ENCODE assay signal across 1 fruit fly cellular context in the genomic region with DNA sequence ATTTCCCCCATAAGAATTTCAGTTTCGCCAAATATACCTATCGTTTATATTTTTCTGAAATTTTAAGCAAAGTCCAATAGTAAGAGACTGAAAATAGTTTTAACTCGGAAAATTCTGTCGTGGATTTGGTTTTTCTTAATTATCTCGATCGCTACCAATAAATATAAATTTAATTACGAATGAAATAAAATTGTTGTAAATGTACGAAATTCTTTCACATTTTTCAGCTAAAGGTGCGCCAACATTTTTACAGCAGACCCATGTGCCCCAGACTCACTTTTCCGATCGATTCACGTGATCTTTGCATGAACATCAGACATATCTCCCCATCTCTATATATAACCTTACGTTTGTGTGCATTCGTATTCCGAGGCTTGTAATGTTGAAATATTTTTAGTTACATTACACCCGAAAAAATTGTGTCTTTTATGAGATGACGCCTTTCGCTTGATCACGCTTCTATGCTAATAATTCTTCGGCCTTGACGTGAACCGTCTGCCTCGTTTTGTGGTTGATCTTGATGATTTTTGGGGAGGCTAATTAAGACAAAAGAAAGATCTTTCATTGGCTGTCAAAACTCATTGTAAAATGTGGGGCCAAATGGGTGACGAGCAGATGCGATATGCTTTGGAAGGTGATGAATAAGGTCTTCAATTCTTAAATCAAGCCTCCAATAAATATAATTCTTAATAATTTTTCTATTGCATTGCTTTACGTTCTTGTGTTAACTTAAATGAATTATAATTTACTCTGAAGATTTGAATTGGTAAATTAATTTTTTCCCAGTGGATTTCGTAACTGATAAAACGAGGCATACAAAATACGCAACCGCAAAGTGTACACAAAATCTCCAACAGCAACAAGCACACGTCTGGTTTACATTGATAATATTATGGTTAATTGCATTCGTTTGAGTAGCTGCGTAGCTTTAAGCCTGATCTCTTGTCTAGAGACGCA.
TF ChIP-seq lines count a peak whose summit lies in the region.

No protein-coding gene starts in this region.

TF ChIP-seq in whole organism, embryonic, 481 proteins besides CTCF, POLR2A, EP300 and RAD21 (continued from another document and continues in another):
- TF ChIP-seq ewg (GFP tag; optimal IDR thresholded peaks at IDR 0.05; lab: Kevin White, UChicago): peak; percentile 31
- TF ChIP-seq Bdp1 (GFP tag; optimal IDR thresholded peaks at IDR 0.05; lab: Kevin White, UChicago): no peak
- no peak for TF ChIP-seq CG14860 (GFP tag; IDR thresholded peaks at IDR 0.05; lab: Robert Waterston, UW; ENCODE audit: partially characterized antibody)
- no peak for TF ChIP-seq oc (tag; optimal IDR thresholded peaks at IDR 0.05; lab: Kevin White, UChicago)
- peak in 1 of 2 experiments; percentile 69 for TF ChIP-seq eve (GFP tag; optimal IDR thresholded peaks at IDR 0.05; lab: Kevin White, UChicago)
- TF ChIP-seq h (optimal IDR thresholded peaks at IDR 0.05; lab: Kevin White, UChicago): no peak
- no peak for TF ChIP-seq CG11247 (GFP tag; IDR thresholded peaks at IDR 0.05; lab: Robert Waterston, UW)
- TF ChIP-seq Myb (GFP tag; optimal IDR thresholded peaks at IDR 0.05; lab: Kevin White, UChicago): no peak
- peak in 1 of 3 experiments; percentile 51 for TF ChIP-seq lola (GFP tag; optimal IDR thresholded peaks at IDR 0.05; lab: Kevin White, UChicago)
- TF ChIP-seq CG15269 (tag; optimal IDR thresholded peaks at IDR 0.05; lab: Kevin White, UChicago): peak; percentile 74
- TF ChIP-seq sc (optimal IDR thresholded peaks at IDR 0.05; lab: Kevin White, UChicago): no peak
- TF ChIP-seq sc (GFP tag; optimal IDR thresholded peaks at IDR 0.05; lab: Kevin White, UChicago): peak; percentile 39
- TF ChIP-seq br (optimal IDR thresholded peaks at IDR 0.05; lab: Kevin White, UChicago): no peak
- TF ChIP-seq CG18476 (GFP tag; optimal IDR thresholded peaks at IDR 0.05; lab: Kevin White, UChicago): peak; percentile 18
- no peak for TF ChIP-seq Dfd (GFP tag; optimal IDR thresholded peaks at IDR 0.05; lab: Kevin White, UChicago)
- TF ChIP-seq Kr (GFP tag; optimal IDR thresholded peaks at IDR 0.05; lab: Kevin White, UChicago): no peak
- TF ChIP-seq Ssrp (tag; optimal IDR thresholded peaks at IDR 0.05; lab: Kevin White, UChicago): peak; percentile 49
- peak; percentile 36 for TF ChIP-seq CG13296 (GFP tag; optimal IDR thresholded peaks at IDR 0.05; lab: Kevin White, UChicago)
- TF ChIP-seq CG6175 (GFP tag; IDR thresholded peaks at IDR 0.05; lab: Robert Waterston, UW): no peak
- no peak for TF ChIP-seq CG2875 (GFP tag; optimal IDR thresholded peaks at IDR 0.05; lab: Kevin White, UChicago)
- peak; percentile 53 for TF ChIP-seq CG10209 (GFP tag; optimal IDR thresholded peaks at IDR 0.05; lab: Kevin White, UChicago)
- TF ChIP-seq slp2 (GFP tag; optimal IDR thresholded peaks at IDR 0.05; lab: Kevin White, UChicago): no peak
- peak; percentile 51 for TF ChIP-seq CG6654 (GFP tag; optimal IDR thresholded peaks at IDR 0.05; lab: Kevin White, UChicago)
- TF ChIP-seq Six4 (GFP tag; optimal IDR thresholded peaks at IDR 0.05; lab: Kevin White, UChicago): peak; percentile 23
- no peak for TF ChIP-seq Adf1 (GFP tag; IDR thresholded peaks at IDR 0.05; lab: Robert Waterston, UW)
- no peak for TF ChIP-seq mld (GFP tag; IDR thresholded peaks at IDR 0.05; lab: Robert Waterston, UW; ENCODE audit: partially characterized antibody)
- TF ChIP-seq org-1 (GFP tag; optimal IDR thresholded peaks at IDR 0.05; lab: Kevin White, UChicago): peak; percentile 59
- no peak for TF ChIP-seq CG32772 (GFP tag; IDR thresholded peaks at IDR 0.05; lab: Robert Waterston, UW)
- no peak for TF ChIP-seq pum (GFP tag; optimal IDR thresholded peaks at IDR 0.05; lab: Kevin White, UChicago)
- peak; percentile 84; the same call in 2 of the 3 replicates for TF ChIP-seq CG17361 (GFP tag; IDR thresholded peaks at IDR 0.05; lab: Robert Waterston, UW)
- no peak for TF ChIP-seq Ets97D (GFP tag; optimal IDR thresholded peaks at IDR 0.05; lab: Kevin White, UChicago)
- TF ChIP-seq ems (GFP tag; optimal IDR thresholded peaks at IDR 0.05; lab: Kevin White, UChicago): peak; percentile 59
- no peak for TF ChIP-seq CG31224 (GFP tag; IDR thresholded peaks at IDR 0.05; lab: Robert Waterston, UW)
- peak; percentile 26 for TF ChIP-seq bcd (GFP tag; optimal IDR thresholded peaks at IDR 0.05; lab: Kevin White, UChicago)
- TF ChIP-seq ind (GFP tag; optimal IDR thresholded peaks at IDR 0.05; lab: Kevin White, UChicago): peak; percentile 30
- peak; percentile 17 for TF ChIP-seq ftz-f1 (GFP tag; optimal IDR thresholded peaks at IDR 0.05; lab: Kevin White, UChicago)
- no peak; the same call in 1 of the 2 replicates for TF ChIP-seq CG32532 (GFP tag; IDR thresholded peaks at IDR 0.05; lab: Robert Waterston, UW)
- TF ChIP-seq CG12659 (GFP tag; optimal IDR thresholded peaks at IDR 0.05; lab: Kevin White, UChicago): peak; percentile 55
- no peak for TF ChIP-seq CG6791 (GFP tag; IDR thresholded peaks at IDR 0.05; lab: Robert Waterston, UW; ENCODE audit: partially characterized antibody)
- no peak for TF ChIP-seq Nf-YA (GFP tag; IDR thresholded peaks at IDR 0.05; lab: Robert Waterston, UW)
- TF ChIP-seq tna (GFP tag; IDR thresholded peaks at IDR 0.05; lab: Robert Waterston, UW; ENCODE audit: partially characterized antibody): no peak
- peak; percentile 53 for TF ChIP-seq CG8281 (tag; optimal IDR thresholded peaks at IDR 0.05; lab: Kevin White, UChicago)
- 0 out of 2 replicates have a peak, but pooled peaks have one; percentile 17 for TF ChIP-seq E2f1 (GFP tag; IDR thresholded peaks at IDR 0.05; lab: Robert Waterston, UW)
- no peak for TF ChIP-seq otp (GFP tag; IDR thresholded peaks at IDR 0.05; lab: Robert Waterston, UW)
- TF ChIP-seq schlank (tag; optimal IDR thresholded peaks at IDR 0.05; lab: Kevin White, UChicago): no peak
- 0 out of 2 replicates have a peak, but pooled peaks have one; percentile 28 for TF ChIP-seq sob (GFP tag; IDR thresholded peaks at IDR 0.05; lab: Robert Waterston, UW)
- peak; percentile 25 for TF ChIP-seq ATbp (GFP tag; optimal IDR thresholded peaks at IDR 0.05; lab: Kevin White, UChicago)
- TF ChIP-seq CG8290 (GFP tag; optimal IDR thresholded peaks at IDR 0.05; lab: Kevin White, UChicago): peak; percentile 15
- TF ChIP-seq CG8290 (tag; optimal IDR thresholded peaks at IDR 0.05; lab: Kevin White, UChicago): peak in 1 of 2 experiments; percentile 23
- TF ChIP-seq dm (GFP tag; optimal IDR thresholded peaks at IDR 0.05; lab: Kevin White, UChicago): no peak
- peak; percentile 29 for TF ChIP-seq CG15514 (GFP tag; optimal IDR thresholded peaks at IDR 0.05; lab: Kevin White, UChicago)
- no peak for TF ChIP-seq gce (GFP tag; IDR thresholded peaks at IDR 0.05; lab: Robert Waterston, UW)
- TF ChIP-seq CG14441 (GFP tag; IDR thresholded peaks at IDR 0.05; lab: Robert Waterston, UW): peak; percentile 39; the same call in 1 of the 2 replicates
- TF ChIP-seq wek (GFP tag; optimal IDR thresholded peaks at IDR 0.05; lab: Kevin White, UChicago): peak; percentile 28
- no peak; the same call in 1 of the 2 replicates for TF ChIP-seq CG6272 (GFP tag; IDR thresholded peaks at IDR 0.05; lab: Robert Waterston, UW)
- no peak for TF ChIP-seq CkIIα-i1 (GFP tag; IDR thresholded peaks at IDR 0.05; lab: Robert Waterston, UW)
- TF ChIP-seq CG3281 (GFP tag; optimal IDR thresholded peaks at IDR 0.05; lab: Kevin White, UChicago): peak; percentile 20
- no peak for TF ChIP-seq ham (GFP tag; IDR thresholded peaks at IDR 0.05; lab: Robert Waterston, UW)
- no peak for TF ChIP-seq z (GFP tag; IDR thresholded peaks at IDR 0.05; lab: Robert Waterston, UW)
- no peak for TF ChIP-seq CG13894 (tag; optimal IDR thresholded peaks at IDR 0.05; lab: Kevin White, UChicago)
- TF ChIP-seq Oli (tag; optimal IDR thresholded peaks at IDR 0.05; lab: Kevin White, UChicago): peak; percentile 74
- TF ChIP-seq ato (GFP tag; IDR thresholded peaks at IDR 0.05; lab: Robert Waterston, UW; ENCODE audit: partially characterized antibody): no peak
- TF ChIP-seq kni (GFP tag; optimal IDR thresholded peaks at IDR 0.05; lab: Kevin White, UChicago): peak; percentile 19
- TF ChIP-seq danr (GFP tag; IDR thresholded peaks at IDR 0.05; lab: Robert Waterston, UW): no peak
- no peak for TF ChIP-seq Mrtf (GFP tag; IDR thresholded peaks at IDR 0.05; lab: Robert Waterston, UW)
- TF ChIP-seq Dp (GFP tag; optimal IDR thresholded peaks at IDR 0.05; lab: Kevin White, UChicago): no peak
- no peak; the same call in 1 of the 2 replicates for TF ChIP-seq ara (GFP tag; IDR thresholded peaks at IDR 0.05; lab: Robert Waterston, UW)
- TF ChIP-seq Hr78 (GFP tag; optimal IDR thresholded peaks at IDR 0.05; lab: Kevin White, UChicago): peak in 1 of 2 experiments; percentile 48
- TF ChIP-seq CG2712 (tag; optimal IDR thresholded peaks at IDR 0.05; lab: Kevin White, UChicago): peak; percentile 70
- no peak for TF ChIP-seq CG9797 (GFP tag; optimal IDR thresholded peaks at IDR 0.05; lab: Kevin White, UChicago)
- TF ChIP-seq CG4707 (GFP tag; optimal IDR thresholded peaks at IDR 0.05; lab: Kevin White, UChicago): no peak
- peak; percentile 44 for TF ChIP-seq CG12104 (GFP tag; optimal IDR thresholded peaks at IDR 0.05; lab: Kevin White, UChicago)
- no peak for TF ChIP-seq CG17912 (GFP tag; optimal IDR thresholded peaks at IDR 0.05; lab: Kevin White, UChicago)
- peak; percentile 58 for TF ChIP-seq CG18619 (GFP tag; optimal IDR thresholded peaks at IDR 0.05; lab: Kevin White, UChicago)
- TF ChIP-seq CG3407 (GFP tag; optimal IDR thresholded peaks at IDR 0.05; lab: Kevin White, UChicago): no peak
- no peak for TF ChIP-seq CG12236 (GFP tag; optimal IDR thresholded peaks at IDR 0.05; lab: Kevin White, UChicago)
- no peak for TF ChIP-seq CG17802 (tag; optimal IDR thresholded peaks at IDR 0.05; lab: Kevin White, UChicago)
- no peak for TF ChIP-seq CG15479 (GFP tag; optimal IDR thresholded peaks at IDR 0.05; lab: Kevin White, UChicago)
- no peak for TF ChIP-seq NFAT (GFP tag; IDR thresholded peaks at IDR 0.05; lab: Robert Waterston, UW)
- TF ChIP-seq CG5953 (GFP tag; IDR thresholded peaks at IDR 0.05; lab: Robert Waterston, UW): no peak
- TF ChIP-seq Fer1 (GFP tag; optimal IDR thresholded peaks at IDR 0.05; lab: Kevin White, UChicago): peak; percentile 8
- TF ChIP-seq nau (GFP tag; optimal IDR thresholded peaks at IDR 0.05; lab: Kevin White, UChicago): peak; percentile 59
- peak; percentile 63 for TF ChIP-seq CG30403 (GFP tag; optimal IDR thresholded peaks at IDR 0.05; lab: Kevin White, UChicago)
- TF ChIP-seq dysf (GFP tag; IDR thresholded peaks at IDR 0.05; lab: Robert Waterston, UW): peak; percentile 66; the same call in 1 of the 3 replicates
- no peak for TF ChIP-seq tll (GFP tag; optimal IDR thresholded peaks at IDR 0.05; lab: Kevin White, UChicago)
- TF ChIP-seq CG3847 (GFP tag; IDR thresholded peaks at IDR 0.05; lab: Robert Waterston, UW): no peak
- TF ChIP-seq odd (GFP tag; optimal IDR thresholded peaks at IDR 0.05; lab: Kevin White, UChicago): peak; percentile 37
- TF ChIP-seq CG17568 (GFP tag; optimal IDR thresholded peaks at IDR 0.05; lab: Kevin White, UChicago): no peak
- TF ChIP-seq CoRest (tag; optimal IDR thresholded peaks at IDR 0.05; lab: Kevin White, UChicago): peak; percentile 66
- no peak for TF ChIP-seq pb (GFP tag; optimal IDR thresholded peaks at IDR 0.05; lab: Kevin White, UChicago)
- peak; percentile 24 for TF ChIP-seq NfI (GFP tag; optimal IDR thresholded peaks at IDR 0.05; lab: Kevin White, UChicago)
- TF ChIP-seq kah (GFP tag; optimal IDR thresholded peaks at IDR 0.05; lab: Kevin White, UChicago): peak; percentile 37
- no peak for TF ChIP-seq Dref (GFP tag; IDR thresholded peaks at IDR 0.05; lab: Robert Waterston, UW)
- TF ChIP-seq CG11093 (GFP tag; IDR thresholded peaks at IDR 0.05; lab: Robert Waterston, UW): 0 out of 3 replicates have a peak, but pooled peaks have one; percentile 34
- TF ChIP-seq gsb (GFP tag; IDR thresholded peaks at IDR 0.05; lab: Robert Waterston, UW): 0 out of 2 replicates have a peak, but pooled peaks have one; percentile 37
- no peak for TF ChIP-seq ttk (GFP tag; IDR thresholded peaks at IDR 0.05; lab: Robert Waterston, UW)
- no peak for TF ChIP-seq CG31365 (tag; optimal IDR thresholded peaks at IDR 0.05; lab: Kevin White, UChicago)
- TF ChIP-seq yki (optimal IDR thresholded peaks at IDR 0.05; lab: Kevin White, UChicago): no peak
- no peak; the same call in 1 of the 2 replicates for TF ChIP-seq CG14014 (GFP tag; IDR thresholded peaks at IDR 0.05; lab: Robert Waterston, UW)
- peak; percentile 16 for TF ChIP-seq shn (GFP tag; optimal IDR thresholded peaks at IDR 0.05; lab: Kevin White, UChicago)
- TF ChIP-seq onecut (GFP tag; IDR thresholded peaks at IDR 0.05; lab: Robert Waterston, UW): no peak
- TF ChIP-seq Gug (GFP tag; IDR thresholded peaks at IDR 0.05; lab: Robert Waterston, UW): no peak; the same call in 3 of the 4 replicates
- no peak for TF ChIP-seq bowl (GFP tag; IDR thresholded peaks at IDR 0.05; lab: Robert Waterston, UW)
- peak; percentile 44 for TF ChIP-seq Ptx1 (GFP tag; IDR thresholded peaks at IDR 0.05; lab: Robert Waterston, UW)
- TF ChIP-seq CG2889 (GFP tag; IDR thresholded peaks at IDR 0.05; lab: Robert Waterston, UW): no peak
- no peak for TF ChIP-seq CG4404 (GFP tag; IDR thresholded peaks at IDR 0.05; lab: Robert Waterston, UW)
- no peak for TF ChIP-seq ap (GFP tag; IDR thresholded peaks at IDR 0.05; lab: Robert Waterston, UW)
- TF ChIP-seq Neu2 (GFP tag; optimal IDR thresholded peaks at IDR 0.05; lab: Kevin White, UChicago; ENCODE audit: borderline replicate concordance): no peak
- peak; percentile 33 for TF ChIP-seq Jarid2 (GFP tag; optimal IDR thresholded peaks at IDR 0.05; lab: Kevin White, UChicago)
- TF ChIP-seq CG10654 (GFP tag; optimal IDR thresholded peaks at IDR 0.05; lab: Kevin White, UChicago): peak; percentile 37
- no peak for TF ChIP-seq Dbx (GFP tag; IDR thresholded peaks at IDR 0.05; lab: Robert Waterston, UW)
- TF ChIP-seq NK7.1 (GFP tag; optimal IDR thresholded peaks at IDR 0.05; lab: Kevin White, UChicago): no peak
- TF ChIP-seq ERR (GFP tag; optimal IDR thresholded peaks at IDR 0.05; lab: Kevin White, UChicago): no peak
- TF ChIP-seq bab2 (GFP tag; optimal IDR thresholded peaks at IDR 0.05; lab: Kevin White, UChicago): no peak
- peak; percentile 70 for TF ChIP-seq gem (tag; optimal IDR thresholded peaks at IDR 0.05; lab: Kevin White, UChicago)
- no peak for TF ChIP-seq Poxn (GFP tag; IDR thresholded peaks at IDR 0.05; lab: Robert Waterston, UW)
- no peak for TF ChIP-seq B-H2 (GFP tag; optimal IDR thresholded peaks at IDR 0.05; lab: Kevin White, UChicago)
- TF ChIP-seq klu (GFP tag; IDR thresholded peaks at IDR 0.05; lab: Robert Waterston, UW): no peak
- no peak for TF ChIP-seq fd64A (GFP tag; optimal IDR thresholded peaks at IDR 0.05; lab: Kevin White, UChicago)
- TF ChIP-seq inv (GFP tag; IDR thresholded peaks at IDR 0.05; lab: Robert Waterston, UW; ENCODE audit: partially characterized antibody): no peak
- no peak for TF ChIP-seq CG16863 (GFP tag; optimal IDR thresholded peaks at IDR 0.05; lab: Kevin White, UChicago)
